Worm (Caenorhabditis elegans): ENCODE measurements around the gene nhr-270.

- no peak for TF ChIP-seq sea-1 (GFP tag; conservative IDR thresholded peaks at IDR 0.05)
- TF ChIP-seq B0310.2 (tag; optimal IDR thresholded peaks at IDR 0.05), result no peak
- no peak for TF ChIP-seq pes-1 (GFP tag; IDR thresholded peaks at IDR 0.05)
- TF ChIP-seq tbx-37 (GFP tag; conservative IDR thresholded peaks at IDR 0.05), result no peak
- no peak for TF ChIP-seq ama-1 (optimal IDR thresholded peaks at IDR 0.05)
- no peak for TF ChIP-seq ceh-13 (GFP tag; optimal IDR thresholded peaks at IDR 0.05)
- TF ChIP-seq hmg-4 (GFP tag; optimal IDR thresholded peaks at IDR 0.05), result no peak
Measured at ce11 chrV:800271-800670, 4.3 kb downstream of the nhr-270 start.
